Fruit fly (Drosophila melanogaster) whole organism, embryonic: ENCODE results near the gene bsk.

Experiments
- Ada2b ChIP-seq: fragments of 200-800 bp; sonication (Bioruptor generic); IDR thresholded peaks from 2 replicates; pipeline ENCODE4 v1.3.6; 2022; ENCODE audit warnings: missing biosample characterization, missing genetic modification characterization
- Asciz ChIP-seq: fragments of 200-800 bp; sonication (Bioruptor generic); optimal IDR thresholded peaks from 2 replicates; lab custom pipeline; 2017; ENCODE audit warnings: missing biosample characterization, mild to moderate bottlenecking, missing genetic modification characterization, missing genetic modification reagents
- Bgb ChIP-seq: fragments of 200-800 bp; sonication (Bioruptor generic); IDR thresholded peaks from 2 replicates; pipeline ENCODE4 v1.3.6; 2022; ENCODE audit warnings: missing biosample characterization, missing genetic modification characterization; ENCODE audit not compliant: partially characterized antibody
- Bteb2 ChIP-seq: fragments of 200-800 bp; sonication (Bioruptor generic); optimal IDR thresholded peaks from 2 replicates; lab custom pipeline; 2016; ENCODE audit warnings: missing biosample characterization, missing genetic modification characterization
- CG10321 ChIP-seq: fragments of 200-800 bp; sonication (Bioruptor generic); IDR thresholded peaks from 2 replicates; pipeline ENCODE4 v1.3.6; 2022; ENCODE audit warnings: missing biosample characterization, missing genetic modification characterization
- CG10654 ChIP-seq: fragments of 200-800 bp; sonication (Bioruptor generic); optimal IDR thresholded peaks from 2 replicates; lab custom pipeline; 2016; ENCODE audit warnings: missing biosample characterization, missing genetic modification characterization
- CG10979 ChIP-seq: fragments of 200-800 bp; sonication (Bioruptor generic); optimal IDR thresholded peaks from 2 replicates; lab custom pipeline; 2018; ENCODE audit warnings: missing biosample characterization, mild to moderate bottlenecking, missing genetic modification characterization, moderate library complexity
- CG1233 ChIP-seq: fragments of 200-800 bp; sonication (Bioruptor generic); optimal IDR thresholded peaks from 4 replicates; lab custom pipeline; 2018; ENCODE audit warnings: missing biosample characterization, mild to moderate bottlenecking, missing genetic modification characterization
- CG13424 ChIP-seq: fragments of 200-800 bp; sonication (Bioruptor generic); optimal IDR thresholded peaks from 2 replicates; lab custom pipeline; 2019; ENCODE audit warnings: missing biosample characterization, mild to moderate bottlenecking, missing genetic modification characterization, moderate library complexity
- CG15269 ChIP-seq: fragments of 200-800 bp; sonication (Bioruptor generic); optimal IDR thresholded peaks from 2 replicates; lab custom pipeline; 2018; ENCODE audit warnings: missing biosample characterization, mild to moderate bottlenecking, missing genetic modification characterization, moderate library complexity
- CG1602 ChIP-seq: fragments of 200-800 bp; sonication (Bioruptor generic); optimal IDR thresholded peaks from 3 replicates; lab custom pipeline; 2016; ENCODE audit warnings: missing biosample characterization, missing genetic modification characterization
- CG17359 ChIP-seq: fragments of 200-800 bp; sonication (Bioruptor generic); optimal IDR thresholded peaks from 3 replicates; lab custom pipeline; 2018; ENCODE audit warnings: missing biosample characterization, mild to moderate bottlenecking, missing genetic modification characterization, moderate library complexity
- CG17612 ChIP-seq: fragments of 200-800 bp; sonication (Bioruptor generic); IDR thresholded peaks from 2 replicates; pipeline ENCODE4 v1.3.6; 2022; ENCODE audit warnings: missing biosample characterization, missing genetic modification characterization
- CG2116 ChIP-seq: fragments of 200-800 bp; sonication (Bioruptor generic); optimal IDR thresholded peaks from 3 replicates; lab custom pipeline; 2018; ENCODE audit warnings: missing biosample characterization, mild to moderate bottlenecking, missing genetic modification characterization
- CG2129 ChIP-seq: fragments of 200-800 bp; sonication (Bioruptor generic); IDR thresholded peaks from 2 replicates; pipeline ENCODE4 v1.3.6; 2022; ENCODE audit warnings: missing biosample characterization, missing genetic modification characterization; ENCODE audit not compliant: partially characterized antibody
- CG31365 ChIP-seq: fragments of 200-800 bp; sonication (Bioruptor generic); optimal IDR thresholded peaks from 2 replicates; lab custom pipeline; 2018; ENCODE audit warnings: missing biosample characterization, mild to moderate bottlenecking, missing genetic modification characterization
- CG34224 ChIP-seq: fragments of 200-800 bp; sonication (Bioruptor generic); IDR thresholded peaks from 3 replicates; pipeline ENCODE4 v1.3.6; 2022; ENCODE audit warnings: missing biosample characterization, missing genetic modification characterization; ENCODE audit not compliant: partially characterized antibody
- CG42726 ChIP-seq: fragments of 200-800 bp; sonication (Bioruptor generic); IDR thresholded peaks from 2 replicates; pipeline ENCODE4 v1.3.6; 2022; ENCODE audit warnings: missing biosample characterization, missing genetic modification characterization; ENCODE audit not compliant: partially characterized antibody
- CG4404 ChIP-seq: fragments of 200-800 bp; sonication (Bioruptor generic); IDR thresholded peaks from 2 replicates; pipeline ENCODE4 v1.3.6; 2022; ENCODE audit warnings: missing biosample characterization, missing genetic modification characterization
- CG7786 ChIP-seq: fragments of 200-800 bp; sonication (Bioruptor generic); optimal IDR thresholded peaks from 2 replicates; lab custom pipeline; 2016; ENCODE audit warnings: missing biosample characterization, missing genetic modification characterization
- CG8478 ChIP-seq: fragments of >200 bp; optimal IDR thresholded peaks from 2 replicates; lab custom pipeline; 2018
- CG8765 ChIP-seq: fragments of 200-800 bp; sonication (Bioruptor generic); IDR thresholded peaks from 2 replicates; pipeline ENCODE4 v1.3.6; 2022; ENCODE audit warnings: missing biosample characterization, missing genetic modification characterization
- Fer3 ChIP-seq: fragments of 200-800 bp; sonication (Bioruptor generic); optimal IDR thresholded peaks from 2 replicates; lab custom pipeline; 2018; ENCODE audit warnings: missing biosample characterization, mild to moderate bottlenecking, missing genetic modification characterization, moderate library complexity
- GATAe ChIP-seq: fragments of 200-800 bp; sonication (Bioruptor generic); conservative IDR thresholded peaks from 2 replicates; pipeline ENCODE4 v1.3.6; 2022; ENCODE audit warnings: missing biosample characterization, missing genetic modification characterization
- HLH54F ChIP-seq: fragments of 200-800 bp; sonication (Bioruptor generic); optimal IDR thresholded peaks from 3 replicates; lab custom pipeline; 2016; ENCODE audit warnings: missing biosample characterization, missing genetic modification characterization
- MESR4 ChIP-seq: fragments of 200-800 bp; sonication (Bioruptor generic); optimal IDR thresholded peaks from 2 replicates; lab custom pipeline; 2018; ENCODE audit warnings: missing biosample characterization, mild to moderate bottlenecking, missing genetic modification characterization, moderate library complexity
- Mad ChIP-seq: fragments of 200-800 bp; sonication (Bioruptor generic); optimal IDR thresholded peaks from 2 replicates; lab custom pipeline; 2016; ENCODE audit warnings: missing biosample characterization, missing genetic modification characterization
- NK7.1 ChIP-seq: fragments of 200-800 bp; sonication (Bioruptor generic); optimal IDR thresholded peaks from 3 replicates; lab custom pipeline; 2016; ENCODE audit warnings: missing biosample characterization, missing genetic modification characterization
- Oaz ChIP-seq: fragments of 200-800 bp; sonication (Bioruptor generic); IDR thresholded peaks from 2 replicates; pipeline ENCODE4 v1.3.6; 2022; ENCODE audit warnings: missing biosample characterization, missing genetic modification characterization
- Oli ChIP-seq: fragments of 200-800 bp; sonication (Bioruptor generic); optimal IDR thresholded peaks from 2 replicates; lab custom pipeline; 2018; ENCODE audit warnings: missing biosample characterization, mild to moderate bottlenecking, missing genetic modification characterization, moderate library complexity
- Sin3A ChIP-seq: fragments of >200 bp; optimal IDR thresholded peaks from 2 replicates; lab custom pipeline; 2018
- Spps ChIP-seq: fragments of 200-800 bp; sonication (Bioruptor generic); optimal IDR thresholded peaks from 2 replicates; lab custom pipeline; 2018; ENCODE audit warnings: missing biosample characterization, mild to moderate bottlenecking, missing genetic modification characterization
- ato ChIP-seq: fragments of 200-800 bp; sonication (Bioruptor generic); IDR thresholded peaks from 2 replicates; pipeline ENCODE4 v1.3.6; 2022; ENCODE audit warnings: missing biosample characterization, missing genetic modification characterization; ENCODE audit not compliant: partially characterized antibody
- bsh ChIP-seq, 2 experiments: fragments of 200-800 bp; sonication (Bioruptor generic); optimal IDR thresholded peaks; 2 replicates each; lab custom pipeline; 2017 to 2018; ENCODE audit warnings: mild to moderate bottlenecking in 2 of 2, missing biosample characterization in 2 of 2, missing genetic modification characterization in 2 of 2, moderate library complexity in 1 of 2
- chinmo ChIP-seq: fragments of 200-800 bp; sonication (Bioruptor generic); IDR thresholded peaks from 4 replicates; pipeline ENCODE4 v1.3.6; 2022; ENCODE audit warnings: missing biosample characterization, missing genetic modification characterization; ENCODE audit not compliant: partially characterized antibody
- gcm ChIP-seq: fragments of 200-800 bp; sonication (Bioruptor generic); optimal IDR thresholded peaks from 2 replicates; lab custom pipeline; 2019; ENCODE audit warnings: missing biosample characterization, mild to moderate bottlenecking, missing genetic modification characterization, moderate library complexity
- gcm2 ChIP-seq: fragments of 200-800 bp; sonication (Bioruptor generic); optimal IDR thresholded peaks from 2 replicates; lab custom pipeline; 2016; ENCODE audit warnings: missing biosample characterization, missing genetic modification characterization
- gro ChIP-seq: fragments of 200-800 bp; sonication (Bioruptor generic); optimal IDR thresholded peaks from 2 replicates; lab custom pipeline; 2016; ENCODE audit warnings: missing biosample characterization, missing genetic modification characterization
- gsb ChIP-seq: fragments of 200-800 bp; sonication (Bioruptor generic); IDR thresholded peaks from 2 replicates; pipeline ENCODE4 v1.3.6; 2022; ENCODE audit warnings: missing biosample characterization, missing genetic modification characterization
- h ChIP-seq: fragments of >200 bp; optimal IDR thresholded peaks from 2 replicates; lab custom pipeline; 2017
- ham ChIP-seq: fragments of 200-800 bp; sonication (Bioruptor generic); IDR thresholded peaks from 2 replicates; pipeline ENCODE4 v1.3.6; 2022; ENCODE audit warnings: missing biosample characterization, missing genetic modification characterization
- jumu ChIP-seq: fragments of 200-800 bp; sonication (Bioruptor generic); optimal IDR thresholded peaks from 3 replicates; lab custom pipeline; 2016; ENCODE audit warnings: missing biosample characterization, missing genetic modification characterization
- ken ChIP-seq: fragments of 200-800 bp; sonication (Bioruptor generic); IDR thresholded peaks from 3 replicates; pipeline ENCODE4 v1.3.6; 2022; ENCODE audit warnings: missing biosample characterization, missing genetic modification characterization
- nom ChIP-seq: fragments of 200-800 bp; sonication (Bioruptor generic); optimal IDR thresholded peaks from 2 replicates; lab custom pipeline; 2017; ENCODE audit warnings: missing biosample characterization, missing genetic modification characterization, mild to moderate bottlenecking, moderate library complexity, missing genetic modification reagents
- seq ChIP-seq: fragments of 200-800 bp; sonication (Bioruptor generic); IDR thresholded peaks from 2 replicates; pipeline ENCODE4 v1.3.6; 2022; ENCODE audit warnings: missing biosample characterization, missing genetic modification characterization
- slou ChIP-seq: fragments of 200-800 bp; sonication (Bioruptor generic); optimal IDR thresholded peaks from 3 replicates; lab custom pipeline; 2016; ENCODE audit warnings: missing biosample characterization, missing genetic modification characterization
- sna ChIP-seq: fragments of 200-800 bp; sonication (Bioruptor generic); IDR thresholded peaks from 2 replicates; pipeline ENCODE4 v1.3.6; 2022; ENCODE audit warnings: missing biosample characterization, missing genetic modification characterization; ENCODE audit not compliant: partially characterized antibody
- sr ChIP-seq: fragments of 200-800 bp; sonication (Bioruptor generic); IDR thresholded peaks from 3 replicates; pipeline ENCODE4 v1.3.6; 2022; ENCODE audit warnings: missing biosample characterization, missing genetic modification characterization
- tll ChIP-seq, 2 experiments: fragments of 200-800 bp in 1 of 2; fragments of >200 bp in 1 of 2; sonication (Bioruptor generic) in 1 of 2; optimal IDR thresholded peaks; 2 replicates each; lab custom pipeline; 2017 to 2019; ENCODE audit warnings: missing biosample characterization in 2 of 2, missing genetic modification characterization in 2 of 2, mild to moderate bottlenecking in 1 of 2, moderate library complexity in 1 of 2

bsk gene

DNA sequence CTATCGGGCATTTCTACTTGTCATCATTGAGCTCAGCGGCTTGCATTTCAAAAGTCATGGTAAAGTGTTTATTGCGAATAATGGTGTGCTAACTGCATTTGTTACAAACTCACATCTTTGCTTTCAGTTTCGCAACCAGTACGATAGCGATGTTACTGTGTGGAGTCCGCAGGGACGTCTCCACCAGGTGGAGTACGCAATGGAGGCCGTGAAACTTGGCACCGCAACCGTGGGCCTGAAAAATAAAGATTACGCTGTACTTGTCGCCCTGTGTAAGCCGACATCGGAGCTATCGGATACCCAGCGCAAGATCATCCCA is 29.0 kb downstream of the bsk start (continued):
- TF ChIP-seq CG1233 (GFP tag; lab: Kevin White, UChicago) (no peak), sna (GFP tag; lab: Robert Waterston, UW) (0 out of 2 replicates have a peak, but pooled peaks have one; percentile 3), MESR4 (GFP tag; lab: Kevin White, UChicago) (peak; percentile 58), CG34224 (GFP tag; lab: Robert Waterston, UW) (peak; percentile 43; the same call in 2 of the 3 replicates), CG17612 (no peak), CG10321 (GFP tag; lab: Robert Waterston, UW) (no peak), gro (no peak), chinmo (GFP tag; lab: Robert Waterston, UW) (0 out of 4 replicates have a peak, but pooled peaks have one; percentile 36), Fer3 (tag; lab: Kevin White, UChicago) (no peak), sr (GFP tag; lab: Robert Waterston, UW) (no peak), nom (GFP tag; lab: Kevin White, UChicago) (peak; percentile 5), slou (GFP tag; lab: Kevin White, UChicago) (no peak), CG7786 (GFP tag; lab: Kevin White, UChicago) (no peak), CG2129 (GFP tag; lab: Robert Waterston, UW) (peak; percentile 15; the same call in 1 of the 2 replicates), HLH54F (no peak)

DNA sequence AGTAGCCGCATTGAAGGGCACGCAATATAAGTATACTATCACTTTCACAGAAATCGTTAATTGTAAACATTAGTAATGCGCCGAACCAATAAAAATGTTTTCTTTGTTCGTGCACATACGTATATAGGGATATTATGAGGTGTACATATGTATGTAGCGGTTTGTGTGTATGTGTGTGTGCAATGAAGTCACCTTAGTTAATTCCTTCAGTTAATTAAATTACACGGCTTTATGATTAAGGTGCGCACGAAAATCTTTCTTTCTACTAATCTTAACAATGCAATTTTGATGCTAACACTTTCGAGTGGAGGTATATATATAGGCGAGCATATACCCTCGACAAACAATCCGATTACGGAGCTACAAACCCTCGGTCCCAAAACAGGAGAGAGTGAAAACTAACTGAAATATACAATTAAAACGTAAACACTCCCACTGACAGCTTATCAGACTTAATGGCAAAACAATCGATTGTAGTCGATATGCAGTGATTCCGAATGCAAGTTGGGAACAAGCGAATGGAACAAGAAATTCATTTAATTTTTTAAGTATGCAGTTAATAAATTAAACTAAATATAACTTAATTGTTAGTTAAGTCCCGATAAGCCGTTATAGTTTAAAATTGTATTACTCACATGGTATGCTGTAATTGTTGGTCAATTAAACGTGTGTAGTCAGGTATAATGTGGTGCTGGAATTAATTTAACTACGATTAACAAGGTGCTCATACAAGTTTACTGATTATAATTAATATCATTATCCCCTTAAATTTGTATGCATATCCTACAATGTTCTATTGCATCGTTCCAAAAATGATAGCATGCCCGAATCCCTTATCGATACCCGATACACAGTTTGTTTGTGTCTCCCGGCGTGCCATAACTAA is 29.6 kb downstream of the bsk start, which contains the start of the genes Npc1a and Prosalpha6:
Npc1a (minus strand) TSS at position 716 of the 886 bp plus-strand sequence.
Prosalpha6 (plus strand) TSS at position 851 of the 886 bp plus-strand sequence.
- TF ChIP-seq CG15269 (tag; lab: Kevin White, UChicago) (no peak), Spps (no peak), CG10979 (no peak), ken (GFP tag; lab: Robert Waterston, UW) (no peak), gsb (GFP tag; lab: Robert Waterston, UW) (no peak), Oaz (GFP tag; lab: Robert Waterston, UW) (no peak), Mad (GFP tag; lab: Kevin White, UChicago) (peak; percentile 30), CG2116 (GFP tag; lab: Kevin White, UChicago) (peak; percentile 78), gcm (no peak), seq (no peak), Asciz (GFP tag; lab: Kevin White, UChicago) (no peak), h (lab: Kevin White, UChicago) (no peak), CG10654 (GFP tag; lab: Kevin White, UChicago) (no peak), ham (no peak), GATAe (no peak), gcm2 (GFP tag; lab: Kevin White, UChicago) (peak; percentile 1), CG1602 (GFP tag; lab: Kevin White, UChicago) (no peak), Bgb (peak; percentile 62), CG17359 (tag; lab: Kevin White, UChicago) (no peak), ato (GFP tag; lab: Robert Waterston, UW) (peak; percentile 57; the same call in 1 of the 2 replicates), Oli (tag; lab: Kevin White, UChicago) (no peak), Ada2b (no peak), NK7.1 (GFP tag; lab: Kevin White, UChicago) (no peak), Bteb2 (GFP tag; lab: Kevin White, UChicago) (no peak), CG8765 (GFP tag; lab: Robert Waterston, UW) (no peak), CG13424 (tag; lab: Kevin White, UChicago) (no peak), Sin3A (lab: Kevin White, UChicago) (peak; percentile 47), CG31365 (tag; lab: Kevin White, UChicago) (no peak), tll (GFP tag; optimal IDR thresholded peaks at IDR 0.05; lab: Kevin White, UChicago) (peak in 1 of 2 experiments; percentile 66), jumu (GFP tag; lab: Kevin White, UChicago) (no peak), CG4404 (GFP tag; lab: Robert Waterston, UW) (no peak), CG42726 (GFP tag; lab: Robert Waterston, UW) (no peak), CG8478 (lab: Kevin White, UChicago) (no peak), bsh (GFP tag; optimal IDR thresholded peaks at IDR 0.05; lab: Kevin White, UChicago) (no peak)
